Worm (Caenorhabditis elegans) whole organism, L3 larva: Measurements from ENCODE around the gene gly-6.

Experiments
- ZK546.5 ChIP-seq: sonication (generic microtip); optimal IDR thresholded peaks from 2 replicates; lab custom pipeline; 2017; ENCODE audit warnings: missing biosample characterization, missing genetic modification characterization
- ceh-28 ChIP-seq: fragments of 150-350 bp; optimal IDR thresholded peaks from 2 replicates; lab custom pipeline; 2014; ENCODE audit warnings: missing biosample characterization, missing genetic modification reagents, missing genetic modification characterization
- ceh-82 ChIP-seq: fragments of 150-350 bp; optimal IDR thresholded peaks from 2 replicates; lab custom pipeline; 2014; ENCODE audit warnings: missing biosample characterization, missing genetic modification characterization
- lin-15B ChIP-seq: fragments of 150-350 bp; optimal IDR thresholded peaks from 2 replicates; lab custom pipeline; 2014; ENCODE audit warnings: missing biosample characterization, missing genetic modification characterization
- mdl-1 ChIP-seq: fragments of 150-350 bp; optimal IDR thresholded peaks from 2 replicates; lab custom pipeline; 2014; ENCODE audit warnings: missing biosample characterization, missing genetic modification characterization
- nhr-77 ChIP-seq: fragments of 150-350 bp; optimal IDR thresholded peaks from 2 replicates; lab custom pipeline; 2014; ENCODE audit warnings: missing biosample characterization, missing genetic modification characterization
- unc-39 ChIP-seq: sonication (generic microtip); optimal IDR thresholded peaks from 4 replicates; lab custom pipeline; 2017; ENCODE audit warnings: missing biosample characterization, missing genetic modification characterization
- zag-1 ChIP-seq: fragments of 150-350 bp; optimal IDR thresholded peaks from 2 replicates; lab custom pipeline; 2014; ENCODE audit warnings: missing biosample characterization, missing genetic modification characterization
- ztf-11 ChIP-seq: fragments of 150-350 bp; optimal IDR thresholded peaks from 2 replicates; lab custom pipeline; 2014; ENCODE audit warnings: missing biosample characterization, missing genetic modification characterization
- ztf-4 ChIP-seq: fragments of 150-350 bp; optimal IDR thresholded peaks from 2 replicates; lab custom pipeline; 2014; ENCODE audit warnings: missing biosample characterization, missing genetic modification characterization

DNA sequence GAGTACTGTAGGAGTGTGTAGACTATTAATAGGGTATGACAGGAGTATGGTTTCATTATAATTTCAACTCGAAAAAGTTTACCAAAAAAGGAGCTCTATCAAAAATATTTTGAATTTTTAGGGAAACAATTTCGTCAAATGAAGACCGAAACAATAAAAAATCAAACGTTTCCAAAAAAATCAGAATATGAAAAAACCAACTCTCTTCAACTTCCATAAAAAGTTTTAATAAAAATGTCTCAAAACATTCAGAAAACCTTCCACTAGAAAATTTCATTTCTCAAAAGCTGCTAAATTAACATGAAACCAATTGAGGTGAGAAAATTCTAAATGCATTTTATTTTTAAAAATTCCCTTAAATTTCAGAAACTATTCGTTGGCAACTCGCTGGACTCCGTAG, 39.6 kb upstream of the gly-6 start, which contains the start of gene ckb-3:
- TF ChIP-seq ceh-82 (tag; lab: Kevin White, UChicago) (no peak), nhr-77 (tag; lab: Kevin White, UChicago) (no peak), ztf-4 (tag; lab: Kevin White, UChicago) (no peak), ceh-28 (tag; lab: Kevin White, UChicago) (no peak), unc-39 (no peak), mdl-1 (tag; lab: Kevin White, UChicago) (no peak), ZK546.5 (no peak), zag-1 (tag; lab: Kevin White, UChicago) (no peak), lin-15B (no peak), ztf-11 (tag; lab: Kevin White, UChicago) (no peak)
